Worm (Caenorhabditis elegans): Measurements from ENCODE around the gene ZC373.2.

- TF ChIP-seq unc-62 (GFP tag; optimal IDR thresholded peaks at IDR 0.05): no peak
- TF ChIP-seq lsy-2 (tag; optimal IDR thresholded peaks at IDR 0.05): no peak
- TF ChIP-seq sma-3 (GFP tag; optimal IDR thresholded peaks at IDR 0.05): no peak
- no peak for TF ChIP-seq fos-1 (tag; optimal IDR thresholded peaks at IDR 0.05)
- no peak for TF ChIP-seq crh-2 (tag; optimal IDR thresholded peaks at IDR 0.05)
- TF ChIP-seq F13H6.1 (tag; optimal IDR thresholded peaks at IDR 0.05): no peak
- no peak for TF ChIP-seq Y55F3AM.14 (GFP tag; optimal IDR thresholded peaks at IDR 0.05)
- no peak for TF ChIP-seq nhr-237 (tag; optimal IDR thresholded peaks at IDR 0.05)
- TF ChIP-seq blmp-1 (tag; optimal IDR thresholded peaks at IDR 0.05; ENCODE audit: insufficient read depth): no peak
These were observed 21.0 kb upstream of the ZC373.2 start for ce11 chrX:10079230-10079629.
